Fruit fly (Drosophila melanogaster) whole organism, pupa: ENCODE data around the gene CG14631.

Experiments
- CG10348 ChIP-seq: fragments of 200-800 bp; sonication (Bioruptor generic); IDR thresholded peaks from 2 replicates; pipeline ENCODE4 v1.3.6; 2022; ENCODE audit warnings: missing biosample characterization, missing genetic modification characterization
- CG12605 ChIP-seq: fragments of 200-800 bp; sonication (Bioruptor generic); IDR thresholded peaks from 2 replicates; pipeline ENCODE4 v1.3.6; 2022; ENCODE audit warnings: missing biosample characterization, missing genetic modification characterization
- CG13204 ChIP-seq: fragments of 200-800 bp; sonication (Bioruptor generic); optimal IDR thresholded peaks from 2 replicates; lab custom pipeline; 2018; ENCODE audit warnings: missing biosample characterization, mild to moderate bottlenecking, missing genetic modification characterization, moderate library complexity
- CG14655 ChIP-seq: fragments of 200-800 bp; sonication (Bioruptor generic); optimal IDR thresholded peaks from 3 replicates; lab custom pipeline; 2017; ENCODE audit warnings: mild to moderate bottlenecking, missing biosample characterization, missing genetic modification reagents, missing genetic modification characterization
- CG15710 ChIP-seq: fragments of 200-800 bp; sonication (Bioruptor generic); optimal IDR thresholded peaks from 2 replicates; lab custom pipeline; 2018; ENCODE audit warnings: missing biosample characterization, mild to moderate bottlenecking, missing genetic modification characterization, moderate library complexity
- CG17806 ChIP-seq: fragments of 200-800 bp; sonication (Bioruptor generic); optimal IDR thresholded peaks from 2 replicates; lab custom pipeline; 2018; ENCODE audit warnings: missing biosample characterization, mild to moderate bottlenecking, missing genetic modification characterization, moderate library complexity
- CG32121 ChIP-seq: fragments of 200-800 bp; sonication (Bioruptor generic); IDR thresholded peaks from 2 replicates; pipeline ENCODE4 v1.3.6; 2022; ENCODE audit warnings: missing biosample characterization, missing genetic modification characterization
- CG34367 ChIP-seq: fragments of 200-800 bp; sonication (Bioruptor generic); optimal IDR thresholded peaks from 2 replicates; lab custom pipeline; 2018; ENCODE audit warnings: missing biosample characterization, mild to moderate bottlenecking, missing genetic modification characterization
- CG4496 ChIP-seq: fragments of 200-800 bp; sonication (Bioruptor generic); IDR thresholded peaks from 3 replicates; pipeline ENCODE4 v1.3.6; 2022; ENCODE audit warnings: missing biosample characterization, missing genetic modification characterization
- CG8159 ChIP-seq: fragments of 200-800 bp; sonication (Bioruptor generic); optimal IDR thresholded peaks from 3 replicates; lab custom pipeline; 2018; ENCODE audit warnings: missing biosample characterization, mild to moderate bottlenecking, missing genetic modification characterization, moderate library complexity
- CG8301 ChIP-seq: fragments of 200-800 bp; sonication (Bioruptor generic); optimal IDR thresholded peaks from 2 replicates; lab custom pipeline; 2018; ENCODE audit warnings: missing biosample characterization, mild to moderate bottlenecking, missing genetic modification characterization
- CG9948 ChIP-seq: fragments of 200-800 bp; sonication (Bioruptor generic); optimal IDR thresholded peaks from 2 replicates; lab custom pipeline; 2018; ENCODE audit warnings: missing biosample characterization, mild to moderate bottlenecking, missing genetic modification characterization, moderate library complexity
- D1 ChIP-seq: fragments of 200-800 bp; sonication (Bioruptor generic); optimal IDR thresholded peaks from 2 replicates; lab custom pipeline; 2018; ENCODE audit warnings: missing biosample characterization, mild to moderate bottlenecking, missing genetic modification characterization, moderate library complexity
- EcR ChIP-seq: fragments of 200-800 bp; sonication (Bioruptor generic); optimal IDR thresholded peaks from 3 replicates; lab custom pipeline; 2019; ENCODE audit warnings: missing biosample characterization, missing genetic modification characterization, mild to moderate bottlenecking, moderate library complexity, missing genetic modification reagents
- Ets98B ChIP-seq: fragments of 200-800 bp; sonication (Bioruptor generic); IDR thresholded peaks from 2 replicates; pipeline ENCODE4 v1.3.6; 2022; ENCODE audit warnings: missing biosample characterization, missing genetic modification characterization
- Pif1A ChIP-seq: fragments of 200-800 bp; sonication (Bioruptor generic); optimal IDR thresholded peaks from 3 replicates; lab custom pipeline; 2016; ENCODE audit warnings: missing biosample characterization, missing genetic modification characterization
- Pif1B ChIP-seq: fragments of 200-800 bp; sonication (Bioruptor generic); optimal IDR thresholded peaks from 3 replicates; lab custom pipeline; 2016; ENCODE audit warnings: missing biosample characterization, missing genetic modification characterization
- Snoo ChIP-seq: fragments of 200-800 bp; sonication (Bioruptor generic); optimal IDR thresholded peaks from 3 replicates; lab custom pipeline; 2017; ENCODE audit warnings: missing biosample characterization, mild to moderate bottlenecking, missing genetic modification characterization, inconsistent platforms
- fd96Ca ChIP-seq: fragments of 200-800 bp; sonication (Bioruptor generic); IDR thresholded peaks from 3 replicates; pipeline ENCODE4 v1.3.6; 2022; ENCODE audit warnings: missing biosample characterization, missing genetic modification characterization
- gl ChIP-seq: fragments of 200-800 bp; sonication (Bioruptor generic); optimal IDR thresholded peaks from 2 replicates; lab custom pipeline; 2018; ENCODE audit warnings: missing biosample characterization, mild to moderate bottlenecking, missing genetic modification characterization
- rn ChIP-seq: fragments of 200-800 bp; sonication (Bioruptor generic); IDR thresholded peaks from 2 replicates; pipeline ENCODE4 v1.3.6; 2022; ENCODE audit warnings: missing biosample characterization, missing genetic modification characterization

Gene CG14631

DNA sequence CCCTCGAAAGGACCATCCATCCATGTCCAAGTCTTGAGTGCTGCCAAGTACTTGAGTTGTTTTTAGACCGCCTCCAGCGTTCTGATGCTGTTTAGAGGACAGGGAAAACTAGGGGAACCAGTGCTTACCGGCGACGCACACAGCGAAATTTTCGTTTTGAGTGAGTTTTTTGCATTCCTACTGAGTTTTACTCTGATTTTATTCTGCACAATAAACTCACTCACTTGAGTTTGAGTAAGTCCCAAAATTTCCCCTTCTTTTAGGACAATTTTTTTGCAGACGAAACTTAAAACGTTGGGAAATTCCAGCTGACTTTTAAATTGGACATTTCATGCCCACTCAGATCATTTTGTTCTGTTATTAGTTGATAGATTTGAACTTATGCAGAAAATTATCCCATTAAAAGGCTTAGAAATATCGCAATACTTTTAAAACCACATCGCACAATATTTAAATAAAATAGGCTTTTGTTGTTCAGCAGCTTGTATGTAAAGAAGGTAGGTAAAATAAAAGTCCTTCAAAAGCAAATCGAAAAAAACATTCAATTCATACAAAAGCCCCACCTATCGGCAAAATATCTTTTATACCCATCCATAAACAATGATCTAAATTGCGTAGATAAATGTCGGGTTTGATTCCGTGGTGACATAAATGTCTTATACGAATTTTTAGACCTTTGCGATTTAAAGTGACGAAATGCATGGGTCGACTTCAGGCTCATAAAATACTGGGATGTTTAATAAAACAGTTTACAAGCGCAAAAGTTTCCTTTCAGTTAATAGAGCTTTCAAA, 2.2 kb upstream of the CG14631 start:
- TF ChIP-seq gl (tag; lab: Kevin White, UChicago) (no peak), CG10348 (GFP tag; lab: Robert Waterston, UW) (no peak), Snoo (no peak), CG32121 (no peak), EcR (GFP tag; lab: Kevin White, UChicago) (no peak), CG4496 (no peak), CG14655 (GFP tag; lab: Kevin White, UChicago) (no peak), CG9948 (tag; lab: Kevin White, UChicago) (no peak), D1 (tag; lab: Kevin White, UChicago) (no peak), Pif1B (GFP tag; lab: Kevin White, UChicago) (no peak), CG13204 (no peak)

DNA sequence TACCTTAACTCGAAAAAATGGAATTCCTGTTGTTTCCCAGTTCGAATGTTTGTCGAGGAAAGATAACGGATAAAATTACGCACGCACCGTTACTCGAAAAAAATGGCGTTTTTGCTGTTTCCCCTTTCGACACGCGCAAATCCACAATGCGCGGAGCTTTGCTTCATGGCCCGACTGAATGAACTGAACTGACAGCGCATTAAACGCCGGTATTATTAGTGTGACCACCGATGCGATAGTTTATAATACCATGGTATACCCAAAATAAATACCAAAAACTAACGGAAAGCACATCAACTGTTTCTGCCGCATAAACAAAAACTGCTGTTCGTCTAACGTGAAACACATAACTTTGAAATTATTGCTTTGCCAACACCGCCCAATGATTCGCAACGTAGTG, 14.7 kb downstream of the CG14631 start, which contains the start of the genes CG32814, CG11638 and CG3021:
Gene CG32814 (minus strand): TSS at position 190 of the 400 bp plus-strand sequence.
Gene CG11638 (minus strand): TSS at position 193 of the 400 bp plus-strand sequence.
Gene CG3021 (plus strand): TSS at position 281 of the 400 bp plus-strand sequence.
- TF ChIP-seq CG14655 (GFP tag; lab: Kevin White, UChicago), result no peak
- 0 out of 2 replicates have a peak, but pooled peaks have one; percentile 16 for TF ChIP-seq Ets98B (GFP tag; lab: Robert Waterston, UW)
- peak; percentile 43; the same call in 1 of the 3 replicates for TF ChIP-seq CG4496

DNA sequence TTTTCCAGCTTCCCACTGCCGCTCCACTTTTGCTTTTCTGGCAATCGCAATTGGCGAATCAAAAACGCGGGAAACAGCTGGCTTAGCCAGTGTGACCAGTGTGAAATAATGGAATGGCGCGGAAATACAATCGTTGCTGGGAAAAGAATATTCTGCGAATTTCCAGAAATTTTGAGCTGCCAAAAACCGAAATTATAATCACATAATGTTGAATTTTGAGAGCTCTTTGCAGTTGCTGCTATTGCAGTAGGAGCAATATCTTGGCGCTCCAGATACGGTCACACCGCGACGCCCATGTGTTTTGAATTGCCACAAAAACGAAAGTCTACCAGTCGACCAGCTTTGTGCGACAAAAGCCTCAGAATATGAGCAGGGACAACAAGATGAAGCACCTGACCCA, 18.6 kb downstream of the CG14631 start, which contains the start of the genes Cdc45 and Rpp21:
Gene Cdc45 (minus strand): TSS at position 79 of the 400 bp plus-strand sequence.
Gene Rpp21 (plus strand): TSS at position 281 of the 400 bp plus-strand sequence.
- TF ChIP-seq CG15710 (tag; lab: Kevin White, UChicago), result no peak
- TF ChIP-seq CG8159 (tag; lab: Kevin White, UChicago), result peak; percentile 6

DNA sequence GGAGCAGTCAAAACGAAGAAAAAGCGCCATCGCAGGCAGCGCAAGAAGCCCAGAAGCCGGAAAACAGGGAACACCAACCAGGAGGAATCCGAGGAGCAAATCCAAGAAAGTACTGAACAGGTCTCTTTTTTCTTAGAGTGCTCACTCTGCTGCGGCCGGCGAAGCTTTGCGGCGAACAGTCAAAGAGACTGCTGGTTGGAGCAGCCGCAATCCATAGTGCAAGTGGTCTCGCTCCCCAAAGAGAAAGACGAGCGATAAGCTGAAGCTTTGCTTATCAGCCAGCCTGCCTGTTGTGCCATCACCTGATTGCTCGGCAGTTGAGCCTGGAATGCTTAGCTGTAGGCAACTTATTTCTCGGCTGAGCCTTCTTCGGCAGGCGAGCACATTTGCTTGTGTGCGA, 19.4 kb downstream of the CG14631 start, which contains the start of gene CG14630:
Gene CG14630 (plus strand): TSS at position 301 of the 400 bp plus-strand sequence.
- TF ChIP-seq CG8301 (tag; lab: Kevin White, UChicago) (no peak), gl (tag; lab: Kevin White, UChicago) (no peak), CG15710 (tag; lab: Kevin White, UChicago) (no peak), CG14655 (GFP tag; lab: Kevin White, UChicago) (no peak), CG17806 (tag; lab: Kevin White, UChicago) (no peak), Snoo (no peak), CG8159 (tag; lab: Kevin White, UChicago) (no peak), rn (no peak), D1 (tag; lab: Kevin White, UChicago) (no peak), Pif1A (GFP tag; lab: Kevin White, UChicago) (no peak), CG12605 (GFP tag; lab: Robert Waterston, UW) (no peak)

DNA sequence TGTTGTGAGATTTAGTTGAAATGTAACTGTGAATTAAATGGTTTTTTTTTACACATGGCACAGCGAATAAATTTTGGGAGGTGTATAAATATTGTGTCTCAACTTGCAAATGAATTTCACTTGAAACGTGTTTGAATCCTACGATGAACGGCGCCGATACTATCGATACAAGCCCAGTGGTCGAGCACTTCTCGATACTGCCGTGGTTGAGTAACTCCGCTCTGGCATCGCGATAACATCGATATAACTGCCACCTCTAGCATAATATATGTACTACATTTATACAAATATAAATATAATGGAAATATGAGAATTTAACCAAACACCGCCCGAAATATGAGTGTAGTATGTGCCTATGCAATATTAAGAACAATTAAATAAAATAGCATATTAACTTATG, 21.2 kb downstream of the CG14631 start:
- TF ChIP-seq rn (no peak), CG15710 (tag; lab: Kevin White, UChicago) (no peak), Ets98B (GFP tag; lab: Robert Waterston, UW) (0 out of 2 replicates have a peak, but pooled peaks have one; percentile 11), CG4496 (peak; percentile 46; the same call in 2 of the 3 replicates)

DNA sequence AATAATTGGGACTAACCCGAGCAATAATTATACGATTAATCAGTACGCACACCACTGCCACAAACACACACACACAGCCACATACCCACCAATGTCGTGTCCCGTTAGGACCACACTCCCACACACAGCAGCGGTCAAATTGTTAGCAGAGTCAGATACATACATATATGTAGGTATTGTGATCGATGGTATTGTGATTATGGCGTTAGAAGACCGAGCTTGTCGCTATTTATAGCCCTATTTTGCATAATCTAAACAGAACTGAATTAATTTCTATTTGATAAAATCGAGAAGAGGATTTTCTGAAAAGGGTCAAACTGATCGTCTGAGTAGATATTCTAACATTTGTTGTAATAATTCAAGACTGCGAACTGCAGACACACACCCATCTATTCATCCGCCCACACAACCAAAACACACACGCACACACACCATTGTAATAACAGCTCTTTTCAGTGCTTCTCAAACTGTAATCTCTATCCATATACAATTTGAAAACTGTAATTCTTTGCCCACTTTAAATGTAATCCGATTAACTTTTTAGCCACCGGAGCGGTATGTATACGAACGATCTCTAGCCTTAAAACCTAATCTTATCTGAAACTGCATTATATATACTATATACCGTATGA, 29.7 kb downstream of the CG14631 start:
- TF ChIP-seq Pif1B (GFP tag; lab: Kevin White, UChicago) (peak; percentile 3), fd96Ca (GFP tag; lab: Robert Waterston, UW) (no peak), CG4496 (peak; percentile 74; the same call in 2 of the 3 replicates), CG10348 (GFP tag; lab: Robert Waterston, UW) (no peak), Snoo (peak; percentile 29), CG12605 (GFP tag; lab: Robert Waterston, UW) (no peak), CG15710 (tag; lab: Kevin White, UChicago) (peak; percentile 10), CG17806 (tag; lab: Kevin White, UChicago) (peak; percentile 17), CG8301 (tag; lab: Kevin White, UChicago) (peak; percentile 44), Pif1A (GFP tag; lab: Kevin White, UChicago) (peak; percentile 22), CG13204 (no peak), Ets98B (GFP tag; lab: Robert Waterston, UW) (0 out of 2 replicates have a peak, but pooled peaks have one; percentile 19), CG8159 (tag; lab: Kevin White, UChicago) (peak; percentile 30), CG14655 (GFP tag; lab: Kevin White, UChicago) (no peak), rn (no peak), CG9948 (tag; lab: Kevin White, UChicago) (peak; percentile 13), D1 (tag; lab: Kevin White, UChicago) (no peak), EcR (GFP tag; lab: Kevin White, UChicago) (no peak), CG32121 (peak; percentile 41), CG34367 (tag; lab: Kevin White, UChicago) (peak; percentile 21), gl (tag; lab: Kevin White, UChicago) (no peak)
